Fruit fly (Drosophila melanogaster) whole organism, prepupa: ENCODE data around the gene Bace.
A peak's percentile ranks its signal among the peaks of the same experiment; 100 is the strongest.

Experiments used
- Blimp-1 ChIP-seq: fragments of 200-800 bp; sonication (Bioruptor generic); optimal IDR thresholded peaks from 3 replicates; lab custom pipeline; 2017; ENCODE audit warnings: missing biosample characterization, missing genetic modification characterization, mild to moderate bottlenecking, moderate library complexity, missing genetic modification reagents
- CG10631 ChIP-seq: fragments of 200-800 bp; sonication (Bioruptor generic); optimal IDR thresholded peaks from 2 replicates; lab custom pipeline; 2016; ENCODE audit warnings: missing biosample characterization, missing genetic modification characterization
- CG10669 ChIP-seq: fragments of 200-800 bp; sonication (Bioruptor generic); optimal IDR thresholded peaks from 3 replicates; lab custom pipeline; 2018; ENCODE audit warnings: missing biosample characterization, mild to moderate bottlenecking, missing genetic modification characterization, moderate library complexity
- CG11294 ChIP-seq: fragments of 200-800 bp; sonication (Bioruptor generic); IDR thresholded peaks from 2 replicates; pipeline ENCODE4 v1.3.6; 2022; ENCODE audit warnings: missing biosample characterization, missing genetic modification characterization
- CG11902 ChIP-seq: fragments of 200-800 bp; sonication (Bioruptor generic); optimal IDR thresholded peaks from 3 replicates; lab custom pipeline; 2016; ENCODE audit warnings: missing biosample characterization, missing genetic modification characterization
- CG15336 ChIP-seq: fragments of 200-800 bp; sonication (Bioruptor generic); IDR thresholded peaks from 2 replicates; pipeline ENCODE4 v1.3.6; 2022; ENCODE audit warnings: missing biosample characterization, missing genetic modification characterization
- CG1621 ChIP-seq: fragments of 200-800 bp; sonication (Bioruptor generic); optimal IDR thresholded peaks from 3 replicates; lab custom pipeline; 2018; ENCODE audit warnings: missing biosample characterization, mild to moderate bottlenecking, missing genetic modification characterization
- CG16779 ChIP-seq: fragments of 200-800 bp; sonication (Bioruptor generic); optimal IDR thresholded peaks from 3 replicates; lab custom pipeline; 2017; ENCODE audit warnings: missing biosample characterization, mild to moderate bottlenecking, missing genetic modification characterization
- CG32006 ChIP-seq: fragments of 200-800 bp; sonication (Bioruptor generic); optimal IDR thresholded peaks from 3 replicates; lab custom pipeline; 2017; ENCODE audit warnings: missing biosample characterization, mild to moderate bottlenecking, missing genetic modification characterization
- CG34406 ChIP-seq: fragments of 200-800 bp; sonication (Bioruptor generic); optimal IDR thresholded peaks from 3 replicates; lab custom pipeline; 2016; ENCODE audit warnings: missing biosample characterization, missing genetic modification characterization
- CG3919 ChIP-seq: fragments of 200-800 bp; sonication (Bioruptor generic); optimal IDR thresholded peaks from 3 replicates; lab custom pipeline; 2016; ENCODE audit warnings: missing biosample characterization, missing genetic modification characterization
- CG4318 ChIP-seq: fragments of 200-800 bp; sonication (Bioruptor generic); optimal IDR thresholded peaks from 3 replicates; lab custom pipeline; 2017; ENCODE audit warnings: missing biosample characterization, mild to moderate bottlenecking, missing genetic modification characterization
- CG6163 ChIP-seq: fragments of 200-800 bp; sonication (Bioruptor generic); IDR thresholded peaks from 3 replicates; pipeline ENCODE4 v1.3.6; 2022; ENCODE audit warnings: missing biosample characterization, missing genetic modification characterization
- CG8119 ChIP-seq: fragments of 200-800 bp; sonication (Bioruptor generic); IDR thresholded peaks from 3 replicates; pipeline ENCODE4 v1.3.6; 2022; ENCODE audit warnings: missing biosample characterization, missing genetic modification characterization
- CG8319 ChIP-seq: fragments of 200-800 bp; sonication (Bioruptor generic); optimal IDR thresholded peaks from 3 replicates; lab custom pipeline; 2016; ENCODE audit warnings: missing biosample characterization, missing genetic modification characterization
- CG8632 ChIP-seq: fragments of 200-800 bp; sonication (Bioruptor generic); optimal IDR thresholded peaks from 3 replicates; lab custom pipeline; 2016; ENCODE audit warnings: missing biosample characterization, missing genetic modification characterization
- CG9139 ChIP-seq: fragments of 200-800 bp; sonication (Bioruptor generic); optimal IDR thresholded peaks from 3 replicates; lab custom pipeline; 2017; ENCODE audit warnings: missing biosample characterization, mild to moderate bottlenecking, missing genetic modification characterization
- Eip75B ChIP-seq: fragments of 200-800 bp; sonication (Bioruptor generic); optimal IDR thresholded peaks from 3 replicates; lab custom pipeline; 2016; ENCODE audit warnings: missing biosample characterization, missing genetic modification characterization
- Eip78C ChIP-seq: fragments of 200-800 bp; sonication (Bioruptor generic); peaks from one replicate; lab custom pipeline; 2016; ENCODE audit warnings: missing biosample characterization, missing genetic modification characterization
- Eip93F ChIP-seq: fragments of 200-800 bp; sonication (Bioruptor generic); optimal IDR thresholded peaks from 2 replicates; lab custom pipeline; 2016; ENCODE audit warnings: missing biosample characterization, mild to moderate bottlenecking, missing genetic modification characterization
- Ets96B ChIP-seq: fragments of 200-800 bp; optimal IDR thresholded peaks from 2 replicates; lab custom pipeline; 2019; ENCODE audit warnings: missing biosample characterization, mild to moderate bottlenecking, missing genetic modification characterization, moderate library complexity
- Gug ChIP-seq: fragments of 200-800 bp; sonication (Bioruptor generic); IDR thresholded peaks from 2 replicates; pipeline ENCODE4 v1.3.6; 2022; ENCODE audit warnings: missing biosample characterization, missing genetic modification characterization
- Hr39 ChIP-seq: fragments of 200-800 bp; sonication (Bioruptor generic); optimal IDR thresholded peaks from 2 replicates; lab custom pipeline; 2016; ENCODE audit warnings: missing biosample characterization, missing genetic modification characterization
- Hr4 ChIP-seq: fragments of 200-800 bp; sonication (Bioruptor generic); optimal IDR thresholded peaks from 3 replicates; lab custom pipeline; 2016; ENCODE audit warnings: missing biosample characterization, missing genetic modification characterization
- Lpt ChIP-seq: fragments of 200-800 bp; sonication (Bioruptor generic); optimal IDR thresholded peaks from 3 replicates; lab custom pipeline; 2016; ENCODE audit warnings: missing biosample characterization, missing genetic modification characterization
- Met ChIP-seq: fragments of 200-800 bp; sonication (Bioruptor generic); optimal IDR thresholded peaks from 3 replicates; lab custom pipeline; 2016; ENCODE audit warnings: missing biosample characterization, missing genetic modification characterization
- OdsH ChIP-seq: fragments of 200-800 bp; sonication (Bioruptor generic); optimal IDR thresholded peaks from 3 replicates; lab custom pipeline; 2016; ENCODE audit warnings: missing biosample characterization, missing genetic modification characterization
- Smox ChIP-seq: fragments of 200-800 bp; sonication (Bioruptor generic); optimal IDR thresholded peaks from 3 replicates; lab custom pipeline; 2016; ENCODE audit warnings: missing biosample characterization, missing genetic modification characterization
- Sox102F ChIP-seq: fragments of 200-800 bp; sonication (Bioruptor generic); optimal IDR thresholded peaks from 2 replicates; lab custom pipeline; 2016; ENCODE audit warnings: missing biosample characterization, mild to moderate bottlenecking, missing genetic modification characterization
- Sox15 ChIP-seq: fragments of 200-800 bp; sonication (Bioruptor generic); optimal IDR thresholded peaks from 3 replicates; lab custom pipeline; 2016; ENCODE audit warnings: missing biosample characterization, missing genetic modification characterization
- achi ChIP-seq: fragments of 200-800 bp; sonication (Bioruptor generic); optimal IDR thresholded peaks from 3 replicates; lab custom pipeline; 2016; ENCODE audit warnings: missing biosample characterization, missing genetic modification characterization
- acj6 ChIP-seq: fragments of 200-800 bp; sonication (Bioruptor generic); optimal IDR thresholded peaks from 3 replicates; lab custom pipeline; 2016; ENCODE audit warnings: missing biosample characterization, missing genetic modification characterization
- cyc ChIP-seq: fragments of 200-800 bp; sonication (Bioruptor generic); optimal IDR thresholded peaks from 3 replicates; lab custom pipeline; 2016; ENCODE audit warnings: missing biosample characterization, missing genetic modification characterization
- dsx ChIP-seq: fragments of 200-800 bp; optimal IDR thresholded peaks from 3 replicates; lab custom pipeline; 2019; ENCODE audit warnings: missing biosample characterization, mild to moderate bottlenecking, missing genetic modification characterization, moderate library complexity; ENCODE audit not compliant: poor library complexity, severe bottlenecking
- eg ChIP-seq: fragments of 200-800 bp; sonication (Bioruptor generic); IDR thresholded peaks from 3 replicates; pipeline ENCODE4 v1.3.6; 2022; ENCODE audit warnings: missing biosample characterization, missing genetic modification characterization
- esn ChIP-seq: fragments of 200-800 bp; sonication (Bioruptor generic); optimal IDR thresholded peaks from 2 replicates; lab custom pipeline; 2016; ENCODE audit warnings: missing biosample characterization, mild to moderate bottlenecking, missing genetic modification characterization, moderate library complexity
- fd59A ChIP-seq: fragments of 200-800 bp; sonication (Bioruptor generic); optimal IDR thresholded peaks from 2 replicates; lab custom pipeline; 2017; ENCODE audit warnings: missing biosample characterization, mild to moderate bottlenecking, missing genetic modification characterization, missing genetic modification reagents
- fkh ChIP-seq: fragments of 200-800 bp; sonication (Bioruptor generic); optimal IDR thresholded peaks from 3 replicates; lab custom pipeline; 2017; ENCODE audit warnings: missing biosample characterization, mild to moderate bottlenecking, missing genetic modification characterization, moderate library complexity
- lz ChIP-seq: fragments of 200-800 bp; sonication (Bioruptor generic); optimal IDR thresholded peaks from 3 replicates; lab custom pipeline; 2016; ENCODE audit warnings: missing biosample characterization, missing genetic modification characterization
- net ChIP-seq: fragments of 200-800 bp; sonication (Bioruptor generic); optimal IDR thresholded peaks from 3 replicates; lab custom pipeline; 2016; ENCODE audit warnings: missing biosample characterization, missing genetic modification characterization
- pdm3 ChIP-seq: fragments of 200-800 bp; sonication (Bioruptor generic); optimal IDR thresholded peaks from 3 replicates; lab custom pipeline; 2016; ENCODE audit warnings: missing biosample characterization, missing genetic modification characterization
- spab ChIP-seq: fragments of 200-800 bp; sonication (Bioruptor generic); optimal IDR thresholded peaks from 2 replicates; lab custom pipeline; 2017; ENCODE audit warnings: missing biosample characterization, mild to moderate bottlenecking, missing genetic modification characterization, missing genetic modification reagents
- svp ChIP-seq: fragments of 200-800 bp; sonication (Bioruptor generic); peaks from one replicate; lab custom pipeline; 2016; ENCODE audit warnings: missing biosample characterization, missing genetic modification characterization
- topi ChIP-seq: fragments of 200-800 bp; sonication (Bioruptor generic); optimal IDR thresholded peaks from 3 replicates; lab custom pipeline; 2016; ENCODE audit warnings: missing biosample characterization, missing genetic modification characterization
- vri ChIP-seq: fragments of 200-800 bp; sonication (Bioruptor generic); optimal IDR thresholded peaks from 3 replicates; lab custom pipeline; 2016; ENCODE audit warnings: missing biosample characterization, mild to moderate bottlenecking, missing genetic modification characterization

Gene Bace

DNA sequence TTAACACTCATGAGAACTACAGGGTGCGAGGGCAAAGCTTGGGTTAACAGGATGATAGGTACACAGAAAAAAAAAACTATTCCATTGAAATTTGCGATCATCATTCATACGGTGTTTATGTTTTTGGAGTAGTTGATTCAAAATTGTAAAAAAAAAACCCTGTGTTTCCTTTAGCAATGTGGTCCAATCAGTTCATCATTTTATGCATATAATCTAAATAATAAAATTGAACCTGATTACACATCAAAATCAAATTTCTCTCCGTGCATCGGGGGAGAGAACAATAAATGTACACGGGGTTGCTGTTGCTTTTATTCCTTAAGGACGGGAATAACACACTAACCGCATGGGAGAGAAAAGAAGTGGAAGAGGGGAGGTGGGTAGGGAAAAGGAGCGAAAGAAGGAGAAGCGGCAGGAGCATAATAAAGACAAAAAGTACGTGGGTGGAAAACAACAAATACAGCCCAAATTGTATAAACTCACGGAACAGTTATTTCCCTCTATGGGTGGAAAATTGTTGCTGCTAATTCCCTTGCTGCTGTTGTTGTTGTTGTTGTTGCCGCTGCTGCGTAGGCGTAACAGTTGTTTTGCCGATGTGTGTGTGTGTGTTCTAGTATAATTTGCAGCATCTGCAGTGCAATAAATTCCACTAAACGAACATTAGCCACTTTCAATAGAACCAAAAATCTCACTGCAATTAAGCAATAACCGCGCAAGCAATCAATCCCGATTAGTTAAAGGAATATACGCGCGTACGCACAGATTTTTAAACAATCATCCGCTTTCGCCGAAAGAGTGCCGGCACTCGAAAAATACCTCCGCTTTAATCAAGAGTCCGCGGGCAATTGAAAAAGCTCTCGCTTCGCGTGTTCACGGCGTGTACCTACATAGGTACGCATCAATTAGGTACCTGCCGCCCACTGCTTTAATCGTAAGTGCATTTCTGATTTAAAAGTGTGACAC is 32.7 kb downstream of the Bace start, which contains the start of gene Agpat2 (continued):
- TF ChIP-seq CG11902: peak; percentile 48
- TF ChIP-seq Eip93F (GFP tag; lab: Kevin White, UChicago): peak; percentile 20
- TF ChIP-seq CG4318 (GFP tag; lab: Kevin White, UChicago): peak; percentile 10
- TF ChIP-seq CG16779 (tag; lab: Kevin White, UChicago): no peak
- no peak for TF ChIP-seq fd59A (GFP tag; lab: Kevin White, UChicago)
- peak; percentile 76 for TF ChIP-seq Eip75B (GFP tag; lab: Kevin White, UChicago)
- TF ChIP-seq Lpt (GFP tag; lab: Kevin White, UChicago): peak; percentile 2
- peak; percentile 48 for TF ChIP-seq CG1621 (tag; lab: Kevin White, UChicago)
- TF ChIP-seq net (GFP tag; lab: Kevin White, UChicago): peak; percentile 48
- peak; percentile 59 for TF ChIP-seq CG10631 (GFP tag; lab: Kevin White, UChicago)
- no peak for TF ChIP-seq CG11294 (GFP tag; lab: Robert Waterston, UW)
- TF ChIP-seq svp: peak; percentile 87
- TF ChIP-seq CG15336: 0 out of 2 replicates have a peak, but pooled peaks have one; percentile 26
- TF ChIP-seq CG8632 (GFP tag; lab: Kevin White, UChicago): peak; percentile 59
- TF ChIP-seq Gug (GFP tag; lab: Robert Waterston, UW): no peak
- peak; percentile 64 for TF ChIP-seq CG34406 (GFP tag; lab: Kevin White, UChicago)
- peak; percentile 28 for TF ChIP-seq Sox15 (GFP tag; lab: Kevin White, UChicago)
- peak; percentile 62 for TF ChIP-seq CG10669 (GFP tag; lab: Kevin White, UChicago)
- TF ChIP-seq Smox (GFP tag; lab: Kevin White, UChicago): peak; percentile 76
- 0 out of 3 replicates have a peak, but pooled peaks have one; percentile 11 for TF ChIP-seq eg
- peak; percentile 77 for TF ChIP-seq CG3919 (GFP tag; lab: Kevin White, UChicago)
- TF ChIP-seq acj6 (GFP tag; lab: Kevin White, UChicago): peak; percentile 64
- TF ChIP-seq CG8319 (GFP tag; lab: Kevin White, UChicago): peak; percentile 30
- peak; percentile 82 for TF ChIP-seq Met (GFP tag; lab: Kevin White, UChicago)
- peak; percentile 82 for TF ChIP-seq esn (GFP tag; lab: Kevin White, UChicago)
- TF ChIP-seq CG8119 (GFP tag; lab: Robert Waterston, UW): 0 out of 3 replicates have a peak, but pooled peaks have one; percentile 46
- peak; percentile 71 for TF ChIP-seq Sox102F (GFP tag; lab: Kevin White, UChicago)
- peak; percentile 57 for TF ChIP-seq spab
- peak; percentile 73 for TF ChIP-seq CG6163 (GFP tag; lab: Robert Waterston, UW)
- peak; percentile 27 for TF ChIP-seq Blimp-1 (GFP tag; lab: Kevin White, UChicago)

DNA sequence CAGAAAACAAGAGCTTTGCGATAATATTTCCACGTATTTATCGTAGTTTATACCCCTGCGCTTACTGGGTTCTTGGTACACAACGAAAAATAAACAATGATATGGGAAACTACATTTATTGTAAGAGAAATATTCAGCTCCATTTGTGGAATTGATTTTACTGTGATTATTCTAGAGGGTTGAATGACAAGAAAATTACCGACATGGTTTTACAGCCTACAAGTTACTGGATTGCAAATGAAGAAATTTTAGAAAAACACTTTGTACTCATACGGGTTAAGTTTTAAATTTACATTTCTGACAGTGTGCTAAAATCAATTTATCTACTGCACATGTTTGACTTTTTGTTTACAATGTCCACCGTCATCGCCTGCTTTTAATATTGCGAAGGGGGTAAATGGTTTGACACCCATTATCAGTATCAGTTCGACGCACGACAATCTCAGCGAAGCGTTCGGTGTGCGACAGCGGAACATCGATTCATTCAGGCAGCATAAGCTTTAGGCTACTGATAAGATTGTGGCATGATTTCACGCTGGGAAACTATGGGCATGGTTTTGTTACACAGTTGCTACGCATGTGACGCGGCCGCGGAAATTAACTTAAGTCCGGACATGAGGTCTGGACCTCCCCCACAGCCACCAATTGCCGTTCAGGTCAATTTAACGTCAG is 34.2 kb downstream of the Bace start:
- TF ChIP-seq svp (peak; percentile 38), Hr39 (GFP tag; lab: Kevin White, UChicago) (peak; percentile 23), topi (GFP tag; lab: Kevin White, UChicago) (peak; percentile 16), cyc (GFP tag; lab: Kevin White, UChicago) (no peak), lz (GFP tag; lab: Kevin White, UChicago) (peak; percentile 22), net (GFP tag; lab: Kevin White, UChicago) (peak; percentile 10), CG9139 (no peak), Met (GFP tag; lab: Kevin White, UChicago) (peak; percentile 14), acj6 (GFP tag; lab: Kevin White, UChicago) (peak; percentile 24), OdsH (GFP tag; lab: Kevin White, UChicago) (peak; percentile 23), CG15336 (no peak), pdm3 (GFP tag; lab: Kevin White, UChicago) (peak; percentile 17), Ets96B (tag; lab: Kevin White, UChicago) (peak; percentile 6), vri (GFP tag; lab: Kevin White, UChicago) (peak; percentile 3), achi (GFP tag; lab: Kevin White, UChicago) (peak; percentile 24), Blimp-1 (GFP tag; lab: Kevin White, UChicago) (no peak), Smox (GFP tag; lab: Kevin White, UChicago) (no peak), CG8632 (GFP tag; lab: Kevin White, UChicago) (no peak), dsx (GFP tag; lab: Kevin White, UChicago) (peak; percentile 35), CG32006 (GFP tag; lab: Kevin White, UChicago) (peak; percentile 33), Sox102F (GFP tag; lab: Kevin White, UChicago) (peak; percentile 8), esn (GFP tag; lab: Kevin White, UChicago) (peak; percentile 23), Eip78C (GFP tag; lab: Kevin White, UChicago) (peak; percentile 73), CG10669 (GFP tag; lab: Kevin White, UChicago) (peak; percentile 30), fkh (GFP tag; lab: Kevin White, UChicago) (peak; percentile 65), CG3919 (GFP tag; lab: Kevin White, UChicago) (peak; percentile 4), CG16779 (tag; lab: Kevin White, UChicago) (no peak), Hr4 (GFP tag; lab: Kevin White, UChicago) (peak; percentile 28)
